Fruit fly (Drosophila melanogaster) Kc167 (cell line): Measurements from ENCODE around the gene prtp.

Source experiments
- Sin3A ChIP-seq: fragments of >200 bp; optimal IDR thresholded peaks from 2 replicates; lab custom pipeline; 2018; ENCODE audit warnings: missing external identifiers
- insv ChIP-seq: fragments of >200 bp; optimal IDR thresholded peaks from 3 replicates; lab custom pipeline; 2018; ENCODE audit warnings: missing external identifiers

- TF ChIP-seq Sin3A (no peak), insv (lab: Kevin White, UChicago) (no peak)
Measured at dm6 chrX:11736421-11736820, 19.9 kb downstream of the prtp start.
